Comparison of ENCODE assay signal across 2 fruit fly cellular contexts in genomic region chrX:1234817-1235617, dm6.
TF ChIP-seq lines count a peak whose summit lies in the region.

No protein-coding gene starts in this region.

TF ChIP-seq in whole organism, embryonic, 481 proteins besides CTCF, POLR2A, EP300 and RAD21 (continued from another document and continues in another):
- no peak for TF ChIP-seq MESR4 (GFP tag; optimal IDR thresholded peaks at IDR 0.05; lab: Kevin White, UChicago)
- TF ChIP-seq Hmr (GFP tag; optimal IDR thresholded peaks at IDR 0.05; lab: Kevin White, UChicago) = peak; percentile 76
- TF ChIP-seq CG4854 (GFP tag; optimal IDR thresholded peaks at IDR 0.05; lab: Kevin White, UChicago) = peak; percentile 70
- TF ChIP-seq bsh (GFP tag; optimal IDR thresholded peaks at IDR 0.05; lab: Kevin White, UChicago) = peak; percentile 43 to 87
- 0 out of 3 replicates have a peak, but pooled peaks have one; percentile 61 for TF ChIP-seq CG2199 (GFP tag; IDR thresholded peaks at IDR 0.05; lab: Robert Waterston, UW)
- peak; percentile 66 for TF ChIP-seq CG1792 (GFP tag; optimal IDR thresholded peaks at IDR 0.05; lab: Kevin White, UChicago)
- TF ChIP-seq CG15696 (tag; optimal IDR thresholded peaks at IDR 0.05; lab: Kevin White, UChicago) = peak; percentile 80
- peak; percentile 47 for TF ChIP-seq kni (GFP tag; optimal IDR thresholded peaks at IDR 0.05; lab: Kevin White, UChicago)
- peak; percentile 82 for TF ChIP-seq HLH54F (GFP tag; optimal IDR thresholded peaks at IDR 0.05; lab: Kevin White, UChicago)
- peak; percentile 68 for TF ChIP-seq fd64A (GFP tag; optimal IDR thresholded peaks at IDR 0.05; lab: Kevin White, UChicago)
- TF ChIP-seq CG2120 (GFP tag; optimal IDR thresholded peaks at IDR 0.05; lab: Kevin White, UChicago) = peak; percentile 83
- TF ChIP-seq pum (GFP tag; optimal IDR thresholded peaks at IDR 0.05; lab: Kevin White, UChicago) = peak; percentile 81
- TF ChIP-seq CG15269 (tag; optimal IDR thresholded peaks at IDR 0.05; lab: Kevin White, UChicago) = peak; percentile 81
- peak; percentile 2 for TF ChIP-seq CG7271 (tag; optimal IDR thresholded peaks at IDR 0.05; lab: Kevin White, UChicago)
- no peak for TF ChIP-seq CG6791 (GFP tag; IDR thresholded peaks at IDR 0.05; lab: Robert Waterston, UW; ENCODE audit: partially characterized antibody)
- TF ChIP-seq org-1 (GFP tag; optimal IDR thresholded peaks at IDR 0.05; lab: Kevin White, UChicago) = peak; percentile 81
- TF ChIP-seq gsb (GFP tag; IDR thresholded peaks at IDR 0.05; lab: Robert Waterston, UW) = no peak
- TF ChIP-seq CG12744 (GFP tag; optimal IDR thresholded peaks at IDR 0.05; lab: Kevin White, UChicago) = peak; percentile 64
- no peak for TF ChIP-seq GATAe (GFP tag; conservative IDR thresholded peaks at IDR 0.05; lab: Robert Waterston, UW)
- peak; percentile 67 for TF ChIP-seq sens-2 (GFP tag; IDR thresholded peaks at IDR 0.05; lab: Robert Waterston, UW)
- TF ChIP-seq CG4820 (GFP tag; optimal IDR thresholded peaks at IDR 0.05; lab: Kevin White, UChicago) = peak; percentile 60
- peak; percentile 89 for TF ChIP-seq Awh (GFP tag; IDR thresholded peaks at IDR 0.05; lab: Robert Waterston, UW)
- TF ChIP-seq E2f2 (GFP tag; IDR thresholded peaks at IDR 0.05; lab: Robert Waterston, UW) = peak; percentile 50; the same call in 1 of the 2 replicates
- TF ChIP-seq shn (GFP tag; optimal IDR thresholded peaks at IDR 0.05; lab: Kevin White, UChicago) = peak; percentile 73
- TF ChIP-seq CG12104 (GFP tag; optimal IDR thresholded peaks at IDR 0.05; lab: Kevin White, UChicago) = peak; percentile 44
- TF ChIP-seq Poxn (GFP tag; IDR thresholded peaks at IDR 0.05; lab: Robert Waterston, UW) = no peak
- peak; percentile 73 for TF ChIP-seq Meics (GFP tag; optimal IDR thresholded peaks at IDR 0.05; lab: Kevin White, UChicago)
- no peak for TF ChIP-seq ftz-f1 (GFP tag; optimal IDR thresholded peaks at IDR 0.05; lab: Kevin White, UChicago)
- peak in 1 of 2 experiments; percentile 66 for TF ChIP-seq pan (optimal IDR thresholded peaks at IDR 0.05; lab: Kevin White, UChicago)
- peak in 1 of 2 experiments; percentile 88 for TF ChIP-seq pan (GFP tag; optimal IDR thresholded peaks at IDR 0.05 in 1 of 2, IDR thresholded peaks at IDR 0.05 in 1 of 2)
- peak; percentile 66 for TF ChIP-seq CG11723 (GFP tag; optimal IDR thresholded peaks at IDR 0.05; lab: Kevin White, UChicago)
- peak; percentile 72 for TF ChIP-seq CG12659 (GFP tag; optimal IDR thresholded peaks at IDR 0.05; lab: Kevin White, UChicago)
- peak; percentile 70 for TF ChIP-seq CG12299 (tag; optimal IDR thresholded peaks at IDR 0.05; lab: Kevin White, UChicago)
- peak; percentile 47; the same call in 1 of the 2 replicates for TF ChIP-seq klu (GFP tag; IDR thresholded peaks at IDR 0.05; lab: Robert Waterston, UW)
- peak; percentile 63 for TF ChIP-seq tin (GFP tag; optimal IDR thresholded peaks at IDR 0.05; lab: Kevin White, UChicago)
- TF ChIP-seq pb (GFP tag; optimal IDR thresholded peaks at IDR 0.05; lab: Kevin White, UChicago) = peak; percentile 69
- TF ChIP-seq Lim3 (GFP tag; IDR thresholded peaks at IDR 0.05; lab: Robert Waterston, UW) = no peak
- no peak for TF ChIP-seq CG7745 (tag; optimal IDR thresholded peaks at IDR 0.05; lab: Kevin White, UChicago)
- TF ChIP-seq CG1529 (GFP tag; optimal IDR thresholded peaks at IDR 0.05; lab: Kevin White, UChicago) = peak; percentile 87
- TF ChIP-seq CG6254 (GFP tag; optimal IDR thresholded peaks at IDR 0.05; lab: Kevin White, UChicago) = peak; percentile 47
- TF ChIP-seq CG4282 (GFP tag; optimal IDR thresholded peaks at IDR 0.05; lab: Kevin White, UChicago) = no peak
- peak; percentile 77; the same call in 2 of the 3 replicates for TF ChIP-seq CG3726 (GFP tag; IDR thresholded peaks at IDR 0.05; lab: Robert Waterston, UW)
- TF ChIP-seq CG34224 (GFP tag; IDR thresholded peaks at IDR 0.05; lab: Robert Waterston, UW; ENCODE audit: partially characterized antibody) = 0 out of 3 replicates have a peak, but pooled peaks have one; percentile 43
- peak; percentile 61 for TF ChIP-seq CG2202 (tag; optimal IDR thresholded peaks at IDR 0.05; lab: Kevin White, UChicago)
- peak in 1 of 3 experiments; percentile 78 for TF ChIP-seq lola (GFP tag; optimal IDR thresholded peaks at IDR 0.05; lab: Kevin White, UChicago)
- peak; percentile 53; the same call in 1 of the 2 replicates for TF ChIP-seq gt (GFP tag; IDR thresholded peaks at IDR 0.05; lab: Robert Waterston, UW)
- peak; percentile 78; the same call in 1 of the 2 replicates for TF ChIP-seq CG1024 (GFP tag; IDR thresholded peaks at IDR 0.05; lab: Robert Waterston, UW)
- peak; percentile 79 for TF ChIP-seq onecut (GFP tag; IDR thresholded peaks at IDR 0.05; lab: Robert Waterston, UW)
- TF ChIP-seq CG5953 (GFP tag; IDR thresholded peaks at IDR 0.05; lab: Robert Waterston, UW) = no peak
- no peak for TF ChIP-seq fru (optimal IDR thresholded peaks at IDR 0.05; lab: Kevin White, UChicago)
- TF ChIP-seq pfk (GFP tag; optimal IDR thresholded peaks at IDR 0.05; lab: Kevin White, UChicago) = peak; percentile 94
- TF ChIP-seq CG17829 (tag; optimal IDR thresholded peaks at IDR 0.05; lab: Kevin White, UChicago) = peak; percentile 89
- peak; percentile 67 for TF ChIP-seq CG4707 (GFP tag; optimal IDR thresholded peaks at IDR 0.05; lab: Kevin White, UChicago)
- TF ChIP-seq z (GFP tag; IDR thresholded peaks at IDR 0.05; lab: Robert Waterston, UW) = peak; percentile 66; the same call in 2 of the 3 replicates
- TF ChIP-seq CG11504 (tag; optimal IDR thresholded peaks at IDR 0.05; lab: Kevin White, UChicago) = peak; percentile 86
- TF ChIP-seq C15 (GFP tag; IDR thresholded peaks at IDR 0.05; lab: Robert Waterston, UW) = peak; percentile 51; the same call in 1 of the 3 replicates
- TF ChIP-seq CG5180 (GFP tag; optimal IDR thresholded peaks at IDR 0.05; lab: Kevin White, UChicago) = peak; percentile 52
- no peak for TF ChIP-seq kay (GFP tag; optimal IDR thresholded peaks at IDR 0.05; lab: Kevin White, UChicago)
- TF ChIP-seq CG12769 (tag; optimal IDR thresholded peaks at IDR 0.05; lab: Kevin White, UChicago) = peak; percentile 82
- no peak for TF ChIP-seq CG8478 (optimal IDR thresholded peaks at IDR 0.05; lab: Kevin White, UChicago)
- TF ChIP-seq CG8290 (GFP tag; optimal IDR thresholded peaks at IDR 0.05; lab: Kevin White, UChicago) = peak; percentile 13
- TF ChIP-seq CG8290 (tag; optimal IDR thresholded peaks at IDR 0.05; lab: Kevin White, UChicago) = peak in 1 of 2 experiments; percentile 90
- TF ChIP-seq slou (GFP tag; optimal IDR thresholded peaks at IDR 0.05; lab: Kevin White, UChicago) = peak; percentile 31
- TF ChIP-seq da (GFP tag; optimal IDR thresholded peaks at IDR 0.05; lab: Kevin White, UChicago) = peak; percentile 69

TF ChIP-seq in whole organism, prepupa, 60 proteins besides CTCF, POLR2A, EP300 and RAD21 (continued from another document):
- TF ChIP-seq net (GFP tag; optimal IDR thresholded peaks at IDR 0.05; lab: Kevin White, UChicago) = peak; percentile 63
- no peak for TF ChIP-seq Hr38 (GFP tag; optimal IDR thresholded peaks at IDR 0.05; lab: Kevin White, UChicago)
- peak; percentile 79 for TF ChIP-seq OdsH (GFP tag; optimal IDR thresholded peaks at IDR 0.05; lab: Kevin White, UChicago)
- TF ChIP-seq lz (GFP tag; optimal IDR thresholded peaks at IDR 0.05; lab: Kevin White, UChicago) = peak; percentile 91
- peak; percentile 76 for TF ChIP-seq spab (GFP tag; optimal IDR thresholded peaks at IDR 0.05; lab: Kevin White, UChicago)
- TF ChIP-seq Ets96B (tag; optimal IDR thresholded peaks at IDR 0.05; lab: Kevin White, UChicago) = peak; percentile 81
- TF ChIP-seq acj6 (GFP tag; optimal IDR thresholded peaks at IDR 0.05; lab: Kevin White, UChicago) = peak; percentile 67
- TF ChIP-seq svp (GFP tag; lab: Kevin White, UChicago) = peak; percentile 94
- TF ChIP-seq Eip75B (GFP tag; optimal IDR thresholded peaks at IDR 0.05; lab: Kevin White, UChicago) = peak; percentile 86
